Worm (Caenorhabditis elegans): ENCODE measurements around the gene plx-1.
"Not testable (repeated sequence)": the region's sequence is repeated elsewhere in the genome, so short reads cannot be mapped to it uniquely, and the experiment has no call there.

- TF ChIP-seq med-1 (GFP tag; optimal IDR thresholded peaks at IDR 0.05; ENCODE audit: insufficient read depth); tab-1 (GFP tag; IDR thresholded peaks at IDR 0.05); klf-2 (GFP tag; conservative IDR thresholded peaks at IDR 0.05); flt-1 (GFP tag; IDR thresholded peaks at IDR 0.05); ztf-23 (GFP tag; IDR thresholded peaks at IDR 0.05); ref-1 (GFP tag; conservative IDR thresholded peaks at IDR 0.05); cog-1 (tag; optimal IDR thresholded peaks at IDR 0.05); ztf-29 (GFP tag; IDR thresholded peaks at IDR 0.05): not testable (repeated sequence)
- TF ChIP-seq T22C8.4 (GFP tag; IDR thresholded peaks at IDR 0.05), result peak; percentile 97
Observed at ce11 chrIV:978309-978708, 19.0 kb downstream of the plx-1 start.
